Fruit fly (Drosophila melanogaster) Kc167 (cell line): Measurements from ENCODE around the gene ppl.

Source experiments
- Myc ChIP-seq: fragments of >200 bp; optimal IDR thresholded peaks from 2 replicates; lab custom pipeline; 2017; ENCODE audit warnings: missing external identifiers
- Sin3A ChIP-seq: fragments of >200 bp; optimal IDR thresholded peaks from 2 replicates; lab custom pipeline; 2018; ENCODE audit warnings: missing external identifiers
- h ChIP-seq: fragments of >200 bp; optimal IDR thresholded peaks from 3 replicates; lab custom pipeline; 2018; ENCODE audit warnings: missing external identifiers
- insv ChIP-seq: fragments of >200 bp; optimal IDR thresholded peaks from 3 replicates; lab custom pipeline; 2018; ENCODE audit warnings: missing external identifiers
- psq ChIP-seq: fragments of >200 bp; optimal IDR thresholded peaks from 2 replicates; lab custom pipeline; 2017; ENCODE audit warnings: missing external identifiers
- ttk ChIP-seq: sonication (Bioruptor generic); optimal IDR thresholded peaks from 2 replicates; lab custom pipeline; 2017; ENCODE audit warnings: missing external identifiers

Gene ppl

dm6 chr3L:21300280-21300679 lies 19.0 kb upstream of the ppl start, which contains the start of gene Cpr78Cc:
Gene Cpr78Cc, plus strand, starts transcription at chr3L:21300580.
- TF ChIP-seq insv (no peak), Myc (lab: Kevin White, UChicago) (no peak), ttk (no peak), psq (lab: Kevin White, UChicago) (no peak), Sin3A (lab: Kevin White, UChicago) (no peak), h (lab: Kevin White, UChicago) (no peak)

- TF ChIP-seq psq (lab: Kevin White, UChicago): no peak
- no peak for TF ChIP-seq Sin3A (lab: Kevin White, UChicago)
- TF ChIP-seq insv: no peak
- no peak for TF ChIP-seq ttk
- no peak for TF ChIP-seq h (lab: Kevin White, UChicago)
- no peak for TF ChIP-seq Myc (lab: Kevin White, UChicago)
Observed at dm6 chr3L:21299203-21299602, 17.9 kb upstream of the ppl start.

- no peak for TF ChIP-seq Sin3A (lab: Kevin White, UChicago)
- TF ChIP-seq insv: no peak
- no peak for TF ChIP-seq Myc (lab: Kevin White, UChicago)
- TF ChIP-seq h (lab: Kevin White, UChicago): no peak
- TF ChIP-seq ttk: no peak
- no peak for TF ChIP-seq psq (lab: Kevin White, UChicago)
Observed at dm6 chr3L:21298375-21298774, 17.1 kb upstream of the ppl start, which contains the start of gene CG43702. Gene CG43702, plus strand, starts transcription at chr3L:21298675.

- TF ChIP-seq Myc (lab: Kevin White, UChicago) (no peak), ttk (no peak), psq (lab: Kevin White, UChicago) (no peak), Sin3A (lab: Kevin White, UChicago) (no peak), insv (no peak), h (lab: Kevin White, UChicago) (no peak)
Observed at dm6 chr3L:21297703-21298102, 16.4 kb upstream of the ppl start, which contains the start of gene Edg78E. Gene Edg78E, minus strand, starts transcription at chr3L:21297803.

dm6 chr3L:21294202-21294601 lies 12.9 kb upstream of the ppl start, which contains the start of gene Cpr78Cb:
Gene Cpr78Cb, plus strand, starts transcription at chr3L:21294492.
- no peak for TF ChIP-seq psq (lab: Kevin White, UChicago)
- no peak for TF ChIP-seq ttk
- TF ChIP-seq Myc (lab: Kevin White, UChicago): no peak
- no peak for TF ChIP-seq h (lab: Kevin White, UChicago)
- no peak for TF ChIP-seq Sin3A (lab: Kevin White, UChicago)
- no peak for TF ChIP-seq insv

- TF ChIP-seq Sin3A (lab: Kevin White, UChicago) (no peak), psq (lab: Kevin White, UChicago) (no peak), h (lab: Kevin White, UChicago) (no peak), Myc (lab: Kevin White, UChicago) (no peak), insv (no peak), ttk (no peak)
Observed at dm6 chr3L:21292700-21293099, 11.4 kb upstream of the ppl start, which contains the start of gene Cpr78Ca. Gene Cpr78Ca, minus strand, starts transcription at chr3L:21292800.

dm6 chr3L:21291055-21291454 lies 9.7 kb upstream of the ppl start:
- TF ChIP-seq insv (no peak), h (lab: Kevin White, UChicago) (no peak), Myc (lab: Kevin White, UChicago) (no peak), ttk (no peak), psq (lab: Kevin White, UChicago) (no peak), Sin3A (lab: Kevin White, UChicago) (no peak)

- TF ChIP-seq insv (no peak), psq (lab: Kevin White, UChicago) (no peak), Myc (lab: Kevin White, UChicago) (no peak), Sin3A (lab: Kevin White, UChicago) (no peak), ttk (no peak)
Observed at dm6 chr3L:21290336-21290735, 9.0 kb upstream of the ppl start.

- TF ChIP-seq h (lab: Kevin White, UChicago) (no peak), insv (no peak), Myc (lab: Kevin White, UChicago) (no peak), psq (lab: Kevin White, UChicago) (no peak), Sin3A (lab: Kevin White, UChicago) (no peak), ttk (no peak)
Observed at dm6 chr3L:21285639-21286338, 4.5 kb upstream of the ppl start, which contains the start of the genes CG12974 and pzg. Gene CG12974, minus strand, starts transcription at chr3L:21285962. Gene pzg, plus strand, starts transcription at chr3L:21286099.

- no peak for TF ChIP-seq insv
- no peak for TF ChIP-seq ttk
- TF ChIP-seq psq (lab: Kevin White, UChicago): no peak
- TF ChIP-seq Sin3A (lab: Kevin White, UChicago): no peak
- TF ChIP-seq h (lab: Kevin White, UChicago): no peak
- no peak for TF ChIP-seq Myc (lab: Kevin White, UChicago)
Observed at dm6 chr3L:21284720-21285638, 3.7 kb upstream of the ppl start.

dm6 chr3L:21283795-21284194 lies 2.5 kb upstream of the ppl start:
- TF ChIP-seq insv (no peak), psq (lab: Kevin White, UChicago) (no peak), Sin3A (lab: Kevin White, UChicago) (no peak), h (lab: Kevin White, UChicago) (no peak), ttk (no peak), Myc (lab: Kevin White, UChicago) (no peak)
